Worm (Caenorhabditis elegans): ENCODE measurements around the gene AC3.5.

The AC3.5 gene

ce11 chrV:10371951-10372350, 16.4 kb upstream of the AC3.5 start, which contains the start of gene ugt-49:
Gene ugt-49, plus strand, starts transcription at chrV:10372321.
- peak; percentile 40 for TF ChIP-seq pqm-1 (tag; optimal IDR thresholded peaks at IDR 0.05)
- no peak for TF ChIP-seq nhr-237 (tag; optimal IDR thresholded peaks at IDR 0.05)
- no peak for TF ChIP-seq daf-12 (tag; optimal IDR thresholded peaks at IDR 0.05)
- no peak for TF ChIP-seq unc-62 (GFP tag; optimal IDR thresholded peaks at IDR 0.05)
- no peak for TF ChIP-seq aly-2 (tag; optimal IDR thresholded peaks at IDR 0.05)
- TF ChIP-seq elt-2 (tag; optimal IDR thresholded peaks at IDR 0.05): peak; percentile 63
- TF ChIP-seq pha-4 (tag; optimal IDR thresholded peaks at IDR 0.05): peak; percentile 23

ce11 chrV:10379293-10379692, 9.0 kb upstream of the AC3.5 start, which contains the start of gene AC3.12:
Gene AC3.12, minus strand, starts transcription at chrV:10379393.
- TF ChIP-seq nhr-11 (tag; optimal IDR thresholded peaks at IDR 0.05): no peak
- TF ChIP-seq nhr-76 (tag; optimal IDR thresholded peaks at IDR 0.05): no peak
- no peak for TF ChIP-seq tbx-2 (tag; optimal IDR thresholded peaks at IDR 0.05)
- TF ChIP-seq egl-5 (tag; optimal IDR thresholded peaks at IDR 0.05): no peak
- no peak for TF ChIP-seq eor-1 (tag; optimal IDR thresholded peaks at IDR 0.05)
- TF ChIP-seq egl-27 (tag; optimal IDR thresholded peaks at IDR 0.05): no peak
- TF ChIP-seq elt-3 (tag; optimal IDR thresholded peaks at IDR 0.05): no peak
- no peak for TF ChIP-seq fkh-10 (GFP tag; optimal IDR thresholded peaks at IDR 0.05)
- TF ChIP-seq fkh-2 (tag; optimal IDR thresholded peaks at IDR 0.05): no peak

ce11 chrV:10379761-10380160, 8.6 kb upstream of the AC3.5 start:
- TF ChIP-seq nhr-28 (tag; optimal IDR thresholded peaks at IDR 0.05): no peak
- no peak for TF ChIP-seq pha-4 (tag; optimal IDR thresholded peaks at IDR 0.05)
- TF ChIP-seq fkh-2 (tag; optimal IDR thresholded peaks at IDR 0.05): no peak
- no peak for TF ChIP-seq aly-2 (tag; optimal IDR thresholded peaks at IDR 0.05)
- no peak for TF ChIP-seq ceh-16 (tag; optimal IDR thresholded peaks at IDR 0.05)
- TF ChIP-seq nfya-1 (tag; optimal IDR thresholded peaks at IDR 0.05; ENCODE audit: insufficient read depth): no peak
- no peak for TF ChIP-seq daf-12 (tag; optimal IDR thresholded peaks at IDR 0.05)

- TF ChIP-seq ceh-82 (tag; optimal IDR thresholded peaks at IDR 0.05): no peak
- TF ChIP-seq nhr-43 (tag; optimal IDR thresholded peaks at IDR 0.05; ENCODE audit: poor library complexity, severe bottlenecking): no peak
- no peak for TF ChIP-seq mml-1 (tag; optimal IDR thresholded peaks at IDR 0.05)
- no peak for TF ChIP-seq elt-1 (tag; optimal IDR thresholded peaks at IDR 0.05)
- TF ChIP-seq nhr-23 (tag; optimal IDR thresholded peaks at IDR 0.05): no peak
- no peak for TF ChIP-seq tbx-2 (tag; optimal IDR thresholded peaks at IDR 0.05)
- no peak for TF ChIP-seq unc-62 (GFP tag; optimal IDR thresholded peaks at IDR 0.05)
- no peak for TF ChIP-seq ama-1 (optimal IDR thresholded peaks at IDR 0.05)
- TF ChIP-seq sea-2 (GFP tag; optimal IDR thresholded peaks at IDR 0.05): no peak
- TF ChIP-seq ceh-9 (tag; optimal IDR thresholded peaks at IDR 0.05): no peak
- TF ChIP-seq pqm-1 (tag; optimal IDR thresholded peaks at IDR 0.05): no peak
- no peak for TF ChIP-seq zag-1 (tag; optimal IDR thresholded peaks at IDR 0.05)
- TF ChIP-seq fos-1 (tag; optimal IDR thresholded peaks at IDR 0.05): no peak
- TF ChIP-seq pha-4 (tag; optimal IDR thresholded peaks at IDR 0.05): no peak
These were observed 6.6 kb upstream of the AC3.5 start, which contains the start of gene abu-1 for ce11 chrV:10381726-10382125. Gene abu-1, minus strand, starts transcription at chrV:10381826.

- TF ChIP-seq tbx-2 (tag; optimal IDR thresholded peaks at IDR 0.05): no peak
- no peak for TF ChIP-seq mdl-1 (tag; optimal IDR thresholded peaks at IDR 0.05)
- no peak for TF ChIP-seq nhr-28 (tag; optimal IDR thresholded peaks at IDR 0.05)
These were observed 6.2 kb upstream of the AC3.5 start, which contains the start of gene pqn-2 for ce11 chrV:10382142-10382541. Gene pqn-2, plus strand, starts transcription at chrV:10382442.

ce11 chrV:10383950-10384349, 4.4 kb upstream of the AC3.5 start, which contains the start of gene spe-10:
Gene spe-10, plus strand, starts transcription at chrV:10384250.
- TF ChIP-seq ama-1 (optimal IDR thresholded peaks at IDR 0.05): no peak

- TF ChIP-seq nhr-23 (tag; optimal IDR thresholded peaks at IDR 0.05) (peak; percentile 24), elt-3 (tag; optimal IDR thresholded peaks at IDR 0.05) (peak in 1 of 3 experiments; percentile 35), nhr-25 (tag; optimal IDR thresholded peaks at IDR 0.05) (peak; percentile 24), ZK546.5 (tag; optimal IDR thresholded peaks at IDR 0.05) (no peak)
These were observed 915 bp upstream of the AC3.5 start for ce11 chrV:10387412-10387811.
